Worm (Caenorhabditis elegans) whole organism, late embryonic: ENCODE results near the gene C41A3.2.

ENCODE experiments used
- ahr-1 ChIP-seq: sonication (generic microtip); optimal IDR thresholded peaks from 2 replicates; lab custom pipeline; 2016; ENCODE audit warnings: missing genetic modification characterization, missing compliant biosample characterization
- ama-1 ChIP-seq: fragments of 150-350 bp; optimal IDR thresholded peaks from 2 replicates; lab custom pipeline; 2014
- ceh-9 ChIP-seq: sonication (generic microtip); optimal IDR thresholded peaks from 2 replicates; lab custom pipeline; 2016; ENCODE audit warnings: mild to moderate bottlenecking, missing genetic modification characterization, inconsistent platforms, missing compliant biosample characterization
- fkh-10 ChIP-seq: fragments of 150-350 bp; optimal IDR thresholded peaks from 2 replicates; lab custom pipeline; 2014; ENCODE audit warnings: missing biosample characterization, missing genetic modification reagents, missing genetic modification characterization
- mec-3 ChIP-seq: sonication (generic microtip); optimal IDR thresholded peaks from 2 replicates; lab custom pipeline; 2016; ENCODE audit warnings: borderline replicate concordance, missing genetic modification characterization, missing compliant biosample characterization
- nhr-11 ChIP-seq: fragments of 150-350 bp; optimal IDR thresholded peaks from 2 replicates; lab custom pipeline; 2014; ENCODE audit warnings: missing biosample characterization, missing genetic modification characterization
- odd-2 ChIP-seq: sonication (generic microtip); optimal IDR thresholded peaks from 2 replicates; lab custom pipeline; 2017; ENCODE audit warnings: antibody characterized with exemption, mild to moderate bottlenecking, missing genetic modification characterization, missing compliant biosample characterization
- pag-3 ChIP-seq: sonication (generic microtip); optimal IDR thresholded peaks from 2 replicates; lab custom pipeline; 2016; ENCODE audit warnings: missing compliant biosample characterization, missing genetic modification characterization, borderline replicate concordance
- ref-2 ChIP-seq: sonication (generic microtip); optimal IDR thresholded peaks from 2 replicates; lab custom pipeline; 2016; ENCODE audit warnings: missing genetic modification characterization, missing compliant biosample characterization
- ttx-3 ChIP-seq: sonication (generic microtip); optimal IDR thresholded peaks from 2 replicates; lab custom pipeline; 2016; ENCODE audit warnings: missing genetic modification reagents, missing genetic modification characterization, missing compliant biosample characterization

DNA sequence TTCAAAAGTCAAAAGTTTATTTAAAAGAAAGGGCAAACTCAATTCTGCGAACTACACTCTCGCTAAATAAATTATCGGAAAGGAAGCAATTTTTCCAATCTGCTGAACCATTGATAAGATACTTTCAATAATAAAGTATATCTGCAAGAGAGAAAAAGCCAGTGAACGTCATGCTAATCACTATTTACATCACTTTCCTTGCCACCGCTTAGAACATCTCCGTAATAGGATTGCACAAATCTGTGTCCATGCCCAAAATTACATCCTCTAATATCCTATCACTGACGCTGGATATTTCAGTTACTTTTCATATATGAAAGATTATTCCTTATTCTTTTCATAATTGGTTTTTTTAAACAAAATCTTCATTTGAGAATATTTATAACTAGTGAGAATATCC lies 31.4 kb downstream of the C41A3.2 start:
- TF ChIP-seq nhr-11 (tag; lab: Kevin White, UChicago), result no peak
- TF ChIP-seq mec-3 (tag; lab: Kevin White, UChicago), result no peak
- no peak for TF ChIP-seq odd-2 (tag; lab: Kevin White, UChicago)
- TF ChIP-seq fkh-10, result no peak
- no peak for TF ChIP-seq ahr-1 (tag; lab: Kevin White, UChicago)
- no peak for TF ChIP-seq pag-3
- TF ChIP-seq ceh-9 (tag; lab: Kevin White, UChicago), result no peak
- TF ChIP-seq ama-1 (lab: Kevin White, UChicago), result no peak
- no peak for TF ChIP-seq ref-2 (tag; lab: Kevin White, UChicago)
- no peak for TF ChIP-seq ttx-3 (tag; lab: Kevin White, UChicago)
